Worm (Caenorhabditis elegans) whole organism, L4 larva: ENCODE measurements around the gene glb-15.
A peak's percentile ranks its signal among the peaks of the same experiment; 100 is the strongest.

Experiments used
- D1046.2 ChIP-seq: fragments of 200-800 bp; sonication (Bioruptor generic); IDR thresholded peaks from 2 replicates; pipeline ENCODE4 v1.3.6; 2022; ENCODE audit warnings: missing genetic modification characterization, missing compliant biosample characterization
- F26F4.8 ChIP-seq: fragments of 200-800 bp; sonication (Bioruptor generic); conservative IDR thresholded peaks from 2 replicates; pipeline ENCODE4 v1.3.6; 2022; ENCODE audit warnings: missing genetic modification characterization, missing compliant biosample characterization
- R02D3.7 ChIP-seq: fragments of 150-350 bp; sonication (generic microtip); optimal IDR thresholded peaks from 3 replicates; lab custom pipeline; 2014; ENCODE audit warnings: missing biosample characterization, missing genetic modification characterization
- T20F7.1 ChIP-seq: fragments of 200-800 bp; sonication (Bioruptor generic); optimal IDR thresholded peaks from 2 replicates; lab custom pipeline; 2018; ENCODE audit warnings: mild to moderate bottlenecking, missing genetic modification characterization, missing compliant biosample characterization
- Y5F2A.4 ChIP-seq: fragments of 200-800 bp; sonication (Bioruptor generic); optimal IDR thresholded peaks from 2 replicates; lab custom pipeline; 2018; ENCODE audit warnings: mild to moderate bottlenecking, missing genetic modification characterization, missing compliant biosample characterization
- Y75B8A.6 ChIP-seq: fragments of 200-800 bp; sonication (Bioruptor generic); IDR thresholded peaks from 2 replicates; pipeline ENCODE4 v1.3.6; 2022; ENCODE audit warnings: missing genetic modification reagents, missing genetic modification characterization, missing compliant biosample characterization
- aha-1 ChIP-seq: fragments of 150-350 bp; peaks from one replicate; lab custom pipeline; 2014; ENCODE audit warnings: missing biosample characterization, missing genetic modification characterization
- ama-1 ChIP-seq: fragments of 150-350 bp; optimal IDR thresholded peaks from 2 replicates; lab custom pipeline; 2014; ENCODE audit warnings: inconsistent platforms, mixed read lengths
- attf-4 ChIP-seq: sonication (generic microtip); optimal IDR thresholded peaks from 3 replicates; lab custom pipeline; 2017; ENCODE audit warnings: missing biosample characterization, missing genetic modification characterization
- ceh-20 ChIP-seq: fragments of 200-800 bp; sonication (Bioruptor generic); IDR thresholded peaks from 2 replicates; pipeline ENCODE4 v1.3.6; 2022; ENCODE audit warnings: missing genetic modification reagents, missing genetic modification characterization, missing compliant biosample characterization
- ceh-82 ChIP-seq: sonication (generic microtip); optimal IDR thresholded peaks from 2 replicates; lab custom pipeline; 2017; ENCODE audit warnings: missing biosample characterization, missing genetic modification characterization
- daf-8 ChIP-seq: fragments of 200-800 bp; sonication (Bioruptor generic); IDR thresholded peaks from 2 replicates; pipeline ENCODE4 v1.3.6; 2022; ENCODE audit warnings: missing genetic modification characterization, missing compliant biosample characterization
- dmd-6 ChIP-seq: fragments of 200-800 bp; sonication (Bioruptor generic); IDR thresholded peaks from 2 replicates; pipeline ENCODE4 v1.3.6; 2022; ENCODE audit warnings: missing genetic modification reagents, missing genetic modification characterization, missing compliant biosample characterization
- dmd-9 ChIP-seq: fragments of 200-800 bp; sonication (Bioruptor generic); IDR thresholded peaks from 2 replicates; pipeline ENCODE4 v1.3.6; 2022; ENCODE audit warnings: missing genetic modification reagents, missing genetic modification characterization, missing compliant biosample characterization
- dpl-1 ChIP-seq: fragments of 150-350 bp; optimal IDR thresholded peaks from 2 replicates; lab custom pipeline; 2014; ENCODE audit warnings: missing biosample characterization, missing genetic modification reagents, missing genetic modification characterization
- dve-1 ChIP-seq: sonication (generic microtip); optimal IDR thresholded peaks from 2 replicates; lab custom pipeline; 2017; ENCODE audit warnings: antibody characterized with exemption, mild to moderate bottlenecking, missing genetic modification characterization, missing compliant biosample characterization; ENCODE audit not compliant: insufficient read depth
- egl-27 ChIP-seq: sonication (generic microtip); optimal IDR thresholded peaks from 3 replicates; lab custom pipeline; 2017; ENCODE audit warnings: missing biosample characterization, missing genetic modification reagents, missing genetic modification characterization
- fkh-10 ChIP-seq: fragments of 150-350 bp; optimal IDR thresholded peaks from 2 replicates; lab custom pipeline; 2014; ENCODE audit warnings: missing biosample characterization, missing genetic modification reagents, missing genetic modification characterization
- gei-8 ChIP-seq: fragments of 200-800 bp; sonication (Bioruptor generic); optimal IDR thresholded peaks from 2 replicates; lab custom pipeline; 2018; ENCODE audit warnings: mild to moderate bottlenecking, missing genetic modification characterization, missing compliant biosample characterization
- hif-1 ChIP-seq, 2 experiments: sonication (generic microtip); optimal IDR thresholded peaks; 2 replicates each; lab custom pipeline; 2016 to 2017; ENCODE audit warnings: missing compliant biosample characterization in 2 of 2, missing genetic modification characterization in 2 of 2, missing genetic modification reagents in 2 of 2, missing genotype in 2 of 2, mild to moderate bottlenecking in 1 of 2
- hlh-11 ChIP-seq: fragments of 200-800 bp; sonication (Bioruptor generic); optimal IDR thresholded peaks from 2 replicates; lab custom pipeline; 2018; ENCODE audit warnings: mild to moderate bottlenecking, missing genetic modification characterization, missing compliant biosample characterization
- hlh-30 ChIP-seq: sonication (generic microtip); optimal IDR thresholded peaks from 2 replicates; lab custom pipeline; 2017; ENCODE audit warnings: antibody characterized with exemption, mild to moderate bottlenecking, missing genetic modification characterization, missing compliant biosample characterization; ENCODE audit not compliant: insufficient read depth
- hmg-1.1 ChIP-seq: fragments of 200-800 bp; sonication (Bioruptor generic); IDR thresholded peaks from 2 replicates; pipeline ENCODE4 v1.3.6; 2022; ENCODE audit warnings: missing genetic modification reagents, missing genetic modification characterization, missing compliant biosample characterization
- lim-7 ChIP-seq: fragments of 200-800 bp; sonication (Bioruptor generic); IDR thresholded peaks from 2 replicates; pipeline ENCODE4 v1.3.6; 2022; ENCODE audit warnings: missing genetic modification characterization, missing compliant biosample characterization
- lin-29 ChIP-seq: fragments of 200-800 bp; sonication (Bioruptor generic); IDR thresholded peaks from 2 replicates; pipeline ENCODE4 v1.3.6; 2022; ENCODE audit warnings: missing genetic modification reagents, missing genetic modification characterization, missing compliant biosample characterization
- lin-38 ChIP-seq: fragments of 200-800 bp; sonication (Bioruptor generic); IDR thresholded peaks from 2 replicates; pipeline ENCODE4 v1.3.6; 2022; ENCODE audit warnings: missing genetic modification reagents, missing genetic modification characterization, missing compliant biosample characterization
- lsy-2 ChIP-seq, 2 experiments: fragments of 150-350 bp in 1 of 2; sonication (generic microtip) in 1 of 2; optimal IDR thresholded peaks; 2 replicates each; lab custom pipeline; 2014 to 2017; ENCODE audit warnings: missing biosample characterization in 2 of 2, missing genetic modification characterization in 2 of 2
- madf-5 ChIP-seq, 2 experiments: fragments of 200-800 bp; sonication (Bioruptor generic); IDR thresholded peaks; 2 replicates each; pipeline ENCODE4 v1.3.6; 2022; ENCODE audit warnings: missing compliant biosample characterization in 2 of 2, missing genetic modification characterization in 2 of 2
- mdl-1 ChIP-seq, 2 experiments: fragments of 150-350 bp in 1 of 2; sonication (generic microtip) in 1 of 2; optimal IDR thresholded peaks; 2 replicates each; lab custom pipeline; 2014 to 2017; ENCODE audit warnings: missing biosample characterization in 2 of 2, missing genetic modification characterization in 2 of 2
- mdt-29 ChIP-seq: fragments of 200-800 bp; sonication (Bioruptor generic); IDR thresholded peaks from 2 replicates; pipeline ENCODE4 v1.3.6; 2022; ENCODE audit warnings: missing genetic modification reagents, missing genetic modification characterization, missing compliant biosample characterization
- mep-1 ChIP-seq: fragments of 150-350 bp; sonication (generic microtip); optimal IDR thresholded peaks from 3 replicates; lab custom pipeline; 2014; ENCODE audit warnings: missing biosample characterization, missing genetic modification characterization
- mes-2 ChIP-seq: sonication (generic microtip); optimal IDR thresholded peaks from 2 replicates; lab custom pipeline; 2016; ENCODE audit warnings: missing genotype, mild to moderate bottlenecking, missing genetic modification characterization, missing compliant biosample characterization; ENCODE audit not compliant: poor library complexity, severe bottlenecking
- mxl-2 ChIP-seq: fragments of 200-800 bp; sonication (Bioruptor generic); conservative IDR thresholded peaks from 2 replicates; pipeline ENCODE4 v1.3.6; 2022; ENCODE audit warnings: missing genetic modification reagents, missing genetic modification characterization, missing compliant biosample characterization
- mxl-3 ChIP-seq: fragments of 200-800 bp; sonication (Bioruptor generic); optimal IDR thresholded peaks from 2 replicates; lab custom pipeline; 2018; ENCODE audit warnings: mild to moderate bottlenecking, missing genetic modification characterization, missing compliant biosample characterization
- nhr-25 ChIP-seq: sonication (generic microtip); optimal IDR thresholded peaks from 2 replicates; lab custom pipeline; 2017; ENCODE audit warnings: missing genetic modification characterization, mild to moderate bottlenecking, missing compliant biosample characterization, antibody characterized with exemption, moderate library complexity, borderline replicate concordance; ENCODE audit not compliant: insufficient read depth
- nhr-28 ChIP-seq: fragments of 150-350 bp; optimal IDR thresholded peaks from 2 replicates; lab custom pipeline; 2014; ENCODE audit warnings: missing biosample characterization, missing genetic modification characterization
- php-3 ChIP-seq: fragments of 200-800 bp; sonication (Bioruptor generic); IDR thresholded peaks from 2 replicates; pipeline ENCODE4 v1.3.6; 2022; ENCODE audit warnings: missing genetic modification reagents, missing genetic modification characterization, missing compliant biosample characterization
- pqm-1 ChIP-seq: sonication (generic microtip); optimal IDR thresholded peaks from 2 replicates; lab custom pipeline; 2017; ENCODE audit warnings: missing biosample characterization, missing genetic modification characterization
- saeg-2 ChIP-seq: fragments of 200-800 bp; sonication (Bioruptor generic); IDR thresholded peaks from 2 replicates; pipeline ENCODE4 v1.3.6; 2022; ENCODE audit warnings: missing genetic modification reagents, missing genetic modification characterization, missing compliant biosample characterization
- set-16 ChIP-seq: fragments of 200-800 bp; sonication (Bioruptor generic); IDR thresholded peaks from 2 replicates; pipeline ENCODE4 v1.3.6; 2022; ENCODE audit warnings: missing genetic modification reagents, missing genetic modification characterization, missing compliant biosample characterization
- skn-1 ChIP-seq: fragments of 150-350 bp; optimal IDR thresholded peaks from 2 replicates; lab custom pipeline; 2014; ENCODE audit warnings: missing biosample characterization, missing genetic modification characterization
- spr-3 ChIP-seq: fragments of 200-800 bp; sonication (Bioruptor generic); optimal IDR thresholded peaks from 2 replicates; lab custom pipeline; 2018; ENCODE audit warnings: mild to moderate bottlenecking, missing genetic modification characterization, missing compliant biosample characterization
- unc-130 ChIP-seq: sonication (generic microtip); optimal IDR thresholded peaks from 2 replicates; lab custom pipeline; 2016; ENCODE audit warnings: missing genetic modification reagents, missing genetic modification characterization, missing compliant biosample characterization
- unc-62 ChIP-seq, 3 experiments: fragments of 150-350 bp in 1 of 3; sonication (generic microtip); optimal IDR thresholded peaks in 2 of 3; peaks in 1 of 3; 1 replicate in 1 of 3; 2 replicates in 2 of 3; lab custom pipeline; 2014 to 2017; ENCODE audit warnings: missing biosample characterization in 3 of 3, missing genetic modification characterization in 3 of 3, missing genetic modification reagents in 3 of 3, missing genotype in 1 of 3
- vab-7 ChIP-seq: fragments of 200-800 bp; sonication (Bioruptor generic); IDR thresholded peaks from 2 replicates; pipeline ENCODE4 v1.3.6; 2022; ENCODE audit warnings: missing genetic modification reagents, missing genetic modification characterization, missing compliant biosample characterization
- zfp-2 ChIP-seq: sonication (generic microtip); optimal IDR thresholded peaks from 2 replicates; lab custom pipeline; 2016; ENCODE audit warnings: mild to moderate bottlenecking, missing genetic modification characterization, missing compliant biosample characterization
- zfp-3 ChIP-seq: fragments of 200-800 bp; sonication (Bioruptor generic); conservative IDR thresholded peaks from 2 replicates; pipeline ENCODE4 v1.3.6; 2022; ENCODE audit warnings: missing genetic modification reagents, missing genetic modification characterization, missing compliant biosample characterization

glb-15 gene

DNA sequence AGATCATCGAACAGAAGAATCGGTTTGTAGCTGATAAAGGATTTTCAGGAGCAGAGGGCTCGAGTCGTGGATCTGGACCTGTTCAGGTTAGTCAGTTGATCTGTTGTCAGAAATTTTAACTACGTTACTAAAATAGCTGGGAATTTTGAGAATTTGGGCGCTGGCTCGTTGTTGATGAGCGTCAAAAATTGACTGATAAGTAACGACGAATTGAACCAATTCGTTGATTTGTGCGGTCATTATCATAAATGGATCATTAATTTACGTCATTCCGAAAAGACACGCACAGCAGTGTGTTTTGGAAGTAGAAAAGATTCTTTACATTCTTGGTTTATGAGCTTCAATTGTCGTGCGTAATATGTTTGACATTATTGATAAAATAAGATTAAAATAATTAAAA is 29.7 kb upstream of the glb-15 start:
- no peak for TF ChIP-seq mes-2 (tag; lab: Kevin White, UChicago)
- TF ChIP-seq Y75B8A.6 (GFP tag; lab: Robert Waterston, UW): no peak
- TF ChIP-seq mep-1 (tag; lab: Kevin White, UChicago): no peak
- no peak for TF ChIP-seq madf-5 (GFP tag; IDR thresholded peaks at IDR 0.05; lab: Robert Waterston, UW)
- no peak for TF ChIP-seq lin-38 (GFP tag; lab: Robert Waterston, UW)
- peak; percentile 20 for TF ChIP-seq pqm-1 (tag; lab: Kevin White, UChicago)
- TF ChIP-seq unc-62 (GFP tag; optimal IDR thresholded peaks at IDR 0.05 in 1 of 2; lab: Kevin White, UChicago): no peak
- TF ChIP-seq unc-62 (tag; optimal IDR thresholded peaks at IDR 0.05; lab: Kevin White, UChicago): no peak
- TF ChIP-seq lsy-2 (tag; optimal IDR thresholded peaks at IDR 0.05; lab: Kevin White, UChicago): no peak
- TF ChIP-seq skn-1: no peak
- no peak for TF ChIP-seq saeg-2 (GFP tag; lab: Robert Waterston, UW)
- TF ChIP-seq T20F7.1 (GFP tag; lab: Kevin White, UChicago): no peak
- peak; percentile 54; the same call in 1 of the 2 replicates for TF ChIP-seq php-3 (GFP tag; lab: Robert Waterston, UW)
- TF ChIP-seq spr-3 (GFP tag; lab: Kevin White, UChicago): no peak
- no peak for TF ChIP-seq R02D3.7 (tag; lab: Kevin White, UChicago)
- no peak for TF ChIP-seq F26F4.8
- TF ChIP-seq dmd-9 (GFP tag; lab: Robert Waterston, UW): no peak
- TF ChIP-seq hlh-11 (tag; lab: Kevin White, UChicago): peak; percentile 49
- no peak for TF ChIP-seq fkh-10 (GFP tag; lab: Kevin White, UChicago)
- TF ChIP-seq zfp-3: no peak
- TF ChIP-seq aha-1: peak; percentile 46
- TF ChIP-seq daf-8 (GFP tag; lab: Robert Waterston, UW): no peak
- TF ChIP-seq dmd-6: peak; percentile 72
- TF ChIP-seq nhr-28 (tag; lab: Kevin White, UChicago): peak; percentile 49
- no peak for TF ChIP-seq D1046.2
- no peak for TF ChIP-seq egl-27 (tag; lab: Kevin White, UChicago)
- TF ChIP-seq mdt-29 (GFP tag; lab: Robert Waterston, UW): no peak
- no peak for TF ChIP-seq lin-29 (GFP tag; lab: Robert Waterston, UW)
- TF ChIP-seq vab-7 (GFP tag; lab: Robert Waterston, UW): no peak
- no peak for TF ChIP-seq zfp-2
- no peak for TF ChIP-seq ama-1 (lab: Kevin White, UChicago)

- TF ChIP-seq gei-8 (GFP tag; lab: Kevin White, UChicago) (no peak), unc-130 (no peak), aha-1 (peak; percentile 98)
- TF ChIP-seq, all 104 proteins: peak for 1
Measured at ce11 chrV:11645244-11645643, 27.2 kb upstream of the glb-15 start, which contains the start of gene skp-1. skp-1 (plus strand) TSS chrV:11645481.

- no peak for TF ChIP-seq lim-7 (GFP tag; lab: Robert Waterston, UW)
- TF ChIP-seq hlh-11 (tag; lab: Kevin White, UChicago): peak; percentile 41
- peak; percentile 88 for TF ChIP-seq unc-130
- TF ChIP-seq T20F7.1 (GFP tag; lab: Kevin White, UChicago): peak; percentile 48
- peak; percentile 72 for TF ChIP-seq hlh-30
- no peak for TF ChIP-seq gei-8 (GFP tag; lab: Kevin White, UChicago)
- TF ChIP-seq ceh-20 (GFP tag; lab: Robert Waterston, UW): no peak
- TF ChIP-seq mxl-2 (GFP tag; lab: Robert Waterston, UW): no peak
- TF ChIP-seq hif-1 (tag; optimal IDR thresholded peaks at IDR 0.05; lab: Kevin White, UChicago): peak in 1 of 2 experiments; percentile 87
- TF ChIP-seq hmg-1.1 (GFP tag; lab: Robert Waterston, UW): peak; percentile 53; the same call in 1 of the 2 replicates
- no peak for TF ChIP-seq Y5F2A.4
- TF ChIP-seq attf-4 (tag; lab: Kevin White, UChicago): no peak
- TF ChIP-seq nhr-25 (tag; lab: Kevin White, UChicago): peak; percentile 31
- peak; percentile 82 for TF ChIP-seq mxl-3 (GFP tag; lab: Kevin White, UChicago)
- peak; percentile 50 for TF ChIP-seq nhr-28 (tag; lab: Kevin White, UChicago)
- TF ChIP-seq dpl-1: peak; percentile 75
- TF ChIP-seq dmd-6: peak; percentile 47; the same call in 1 of the 2 replicates
- TF ChIP-seq set-16 (GFP tag; lab: Robert Waterston, UW): no peak
- no peak for TF ChIP-seq ceh-82
- TF ChIP-seq dve-1 (tag; lab: Kevin White, UChicago): peak; percentile 24
- TF ChIP-seq mdl-1 (tag; optimal IDR thresholded peaks at IDR 0.05; lab: Kevin White, UChicago): peak; percentile 44 to 90
Measured at ce11 chrV:11644166-11644565, 26.1 kb upstream of the glb-15 start, which contains the start of gene bir-1. bir-1 (plus strand) TSS chrV:11644477.
